Fruit fly (Drosophila melanogaster): Measurements from ENCODE around the gene crp.

crp gene

dm6 chr2L:16274100-16274499 is 13.4 kb downstream of the crp start:
- TF ChIP-seq Ets65A (GFP tag) (peak; percentile 66), zen (tag; optimal IDR thresholded peaks at IDR 0.05) (peak; percentile 70), Lpt (GFP tag; optimal IDR thresholded peaks at IDR 0.05) (no peak)

- TF ChIP-seq CoRest (tag; optimal IDR thresholded peaks at IDR 0.05) (no peak), CG3995 (GFP tag; optimal IDR thresholded peaks at IDR 0.05) (no peak), onecut (GFP tag; IDR thresholded peaks at IDR 0.05) (peak; percentile 44; the same call in 1 of the 2 replicates), Trl (optimal IDR thresholded peaks at IDR 0.05) (no peak), Trl (GFP tag; optimal IDR thresholded peaks at IDR 0.05) (no peak), sens (GFP tag) (peak; percentile 20), dpn (GFP tag; optimal IDR thresholded peaks at IDR 0.05) (no peak), Dll (GFP tag; IDR thresholded peaks at IDR 0.05; ENCODE audit: partially characterized antibody) (no peak), CG34422 (GFP tag; IDR thresholded peaks at IDR 0.05) (peak; percentile 9; the same call in 1 of the 3 replicates), CG17359 (tag; optimal IDR thresholded peaks at IDR 0.05) (no peak), chinmo (GFP tag; IDR thresholded peaks at IDR 0.05; ENCODE audit: partially characterized antibody) (peak; percentile 85; the same call in 1 of the 4 replicates), Gsc (GFP tag; IDR thresholded peaks at IDR 0.05) (no peak), sug (tag; optimal IDR thresholded peaks at IDR 0.05) (peak; percentile 1), CG4360 (GFP tag; IDR thresholded peaks at IDR 0.05) (0 out of 2 replicates have a peak, but pooled peaks have one; percentile 6), kni (GFP tag; optimal IDR thresholded peaks at IDR 0.05) (no peak), pzg (GFP tag; optimal IDR thresholded peaks at IDR 0.05) (no peak), Doc2 (GFP tag; IDR thresholded peaks at IDR 0.05) (no peak), CG13624 (GFP tag; optimal IDR thresholded peaks at IDR 0.05) (peak; percentile 77), crp (GFP tag; optimal IDR thresholded peaks at IDR 0.05) (peak in 1 of 2 experiments; percentile 12), cg (GFP tag; optimal IDR thresholded peaks at IDR 0.05) (peak; percentile 1), pfk (GFP tag; optimal IDR thresholded peaks at IDR 0.05) (peak; percentile 33), p53 (GFP tag; optimal IDR thresholded peaks at IDR 0.05) (no peak), CG32532 (GFP tag; IDR thresholded peaks at IDR 0.05) (no peak)
Observed at dm6 chr2L:16273439-16273838, 14.1 kb downstream of the crp start.

- TF ChIP-seq CG31365 (tag; optimal IDR thresholded peaks at IDR 0.05) (peak; percentile 30), E2f2 (GFP tag; IDR thresholded peaks at IDR 0.05) (peak; percentile 25; the same call in 1 of the 2 replicates), ATbp (GFP tag; optimal IDR thresholded peaks at IDR 0.05) (peak; percentile 83), gcm2 (GFP tag; optimal IDR thresholded peaks at IDR 0.05) (no peak), CG10431 (GFP tag; optimal IDR thresholded peaks at IDR 0.05) (peak; percentile 34), kay (GFP tag; optimal IDR thresholded peaks at IDR 0.05) (peak; percentile 6), dmrt11E (tag; optimal IDR thresholded peaks at IDR 0.05) (peak; percentile 1), CG18619 (GFP tag; optimal IDR thresholded peaks at IDR 0.05) (peak; percentile 31), org-1 (GFP tag; optimal IDR thresholded peaks at IDR 0.05) (peak; percentile 20), CG7357 (GFP tag; IDR thresholded peaks at IDR 0.05) (no peak), CG17912 (GFP tag; optimal IDR thresholded peaks at IDR 0.05) (peak; percentile 48), CG17359 (tag; optimal IDR thresholded peaks at IDR 0.05) (peak; percentile 28), CG4360 (GFP tag; IDR thresholded peaks at IDR 0.05) (peak; percentile 61; the same call in 1 of the 2 replicates), Awh (GFP tag; IDR thresholded peaks at IDR 0.05) (peak; percentile 65; the same call in 1 of the 2 replicates), CG3847 (GFP tag; IDR thresholded peaks at IDR 0.05) (no peak), cwo (GFP tag; optimal IDR thresholded peaks at IDR 0.05) (peak; percentile 58), nerfin-1 (tag; optimal IDR thresholded peaks at IDR 0.05) (peak; percentile 2), CG10209 (GFP tag; optimal IDR thresholded peaks at IDR 0.05) (peak; percentile 11), CG18599 (GFP tag; optimal IDR thresholded peaks at IDR 0.05) (peak; percentile 75), CrebB (tag; optimal IDR thresholded peaks at IDR 0.05) (peak; percentile 26), sob (GFP tag; IDR thresholded peaks at IDR 0.05) (0 out of 2 replicates have a peak, but pooled peaks have one; percentile 33), CG7745 (tag; optimal IDR thresholded peaks at IDR 0.05) (peak; percentile 93), Fer2 (tag; optimal IDR thresholded peaks at IDR 0.05) (peak; percentile 12), ash1 (GFP tag; optimal IDR thresholded peaks at IDR 0.05) (peak; percentile 48), CG4282 (GFP tag; optimal IDR thresholded peaks at IDR 0.05) (no peak)
Observed at dm6 chr2L:16272730-16273129, 14.8 kb downstream of the crp start.

Measured in whole organism, embryonic.